Worm (Caenorhabditis elegans): Measurements from ENCODE around the gene Y43C5A.7.

The Y43C5A.7 gene

DNA sequence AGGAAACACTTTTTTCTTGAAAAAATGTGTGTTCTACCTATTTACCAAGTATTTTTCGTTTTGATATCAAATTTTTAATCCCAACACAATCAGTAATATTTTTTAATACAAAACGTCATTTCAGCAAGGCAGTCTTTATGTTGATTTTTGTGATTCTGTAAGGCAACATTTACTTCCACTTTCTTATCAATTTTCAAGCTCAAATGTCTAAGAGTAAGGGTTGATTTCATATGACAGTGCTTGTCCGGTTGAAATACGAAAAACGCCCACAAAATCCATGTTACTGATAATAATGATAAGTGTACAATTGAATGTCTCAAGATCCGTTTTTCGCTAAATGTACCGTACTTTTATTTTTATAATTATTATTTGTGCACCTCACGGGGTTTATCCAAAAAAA, 41.0 kb upstream of the Y43C5A.7 start:
- TF ChIP-seq ref-2 (tag; optimal IDR thresholded peaks at IDR 0.05) (no peak), nfya-1 (tag; optimal IDR thresholded peaks at IDR 0.05) (no peak), unc-86 (tag; optimal IDR thresholded peaks at IDR 0.05) (no peak)

DNA sequence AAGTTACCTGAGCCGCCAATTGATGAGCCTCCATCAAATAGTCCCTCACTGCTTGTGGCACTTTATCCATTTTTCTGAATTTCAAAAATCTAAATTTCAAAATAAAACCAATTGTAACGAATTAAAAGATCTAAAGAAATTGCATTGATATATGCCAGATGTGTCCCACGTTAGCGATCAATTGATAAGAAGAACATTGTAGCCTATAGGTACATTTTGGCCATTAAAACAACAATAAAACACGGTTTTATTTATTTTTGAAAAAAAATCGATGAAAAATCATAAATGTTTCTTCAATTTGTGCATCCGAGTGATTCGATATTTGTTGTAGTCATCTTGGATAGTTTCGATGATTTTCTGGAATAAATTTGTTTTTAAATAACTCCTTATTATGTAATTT, 38.0 kb upstream of the Y43C5A.7 start, which contains the start of gene ech-8:
TSS of gene ech-8 (minus strand) at position 132 of the 400 bp plus-strand sequence.
- TF ChIP-seq hlh-8 (tag; optimal IDR thresholded peaks at IDR 0.05) (no peak), elt-2 (tag; optimal IDR thresholded peaks at IDR 0.05) (peak; percentile 44), ceh-34 (tag; optimal IDR thresholded peaks at IDR 0.05) (no peak)

DNA sequence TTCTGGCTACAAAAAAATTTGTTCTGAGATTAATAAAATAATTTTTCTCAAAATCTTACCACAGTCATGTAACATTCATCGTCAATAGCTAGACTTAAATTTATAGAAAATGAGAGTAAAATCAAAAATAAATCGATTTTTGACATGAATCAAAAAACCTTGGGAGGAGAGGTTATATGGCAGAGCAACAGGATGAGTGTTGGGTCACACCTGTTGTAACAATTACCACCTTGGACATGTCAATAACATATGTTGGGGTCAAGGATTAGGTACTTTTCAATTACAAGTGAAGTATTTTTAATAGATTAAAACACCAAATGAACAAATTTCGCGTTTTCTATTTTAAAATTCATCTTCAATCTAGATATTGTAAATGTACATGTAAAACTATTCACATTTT, 35.4 kb upstream of the Y43C5A.7 start, which contains the start of gene lipl-7:
TSS of gene lipl-7 (minus strand) at position 165 of the 400 bp plus-strand sequence.
- TF ChIP-seq unc-55 (GFP tag; optimal IDR thresholded peaks at IDR 0.05) = no peak
- no peak for TF ChIP-seq ceh-9 (tag; optimal IDR thresholded peaks at IDR 0.05)
- TF ChIP-seq lin-11 (tag; optimal IDR thresholded peaks at IDR 0.05) = no peak
- TF ChIP-seq Y22D7AL.16 (tag; optimal IDR thresholded peaks at IDR 0.05) = no peak
- no peak for TF ChIP-seq pha-4 (tag; optimal IDR thresholded peaks at IDR 0.05)
- TF ChIP-seq pros-1 (tag; optimal IDR thresholded peaks at IDR 0.05) = no peak
- TF ChIP-seq sdc-2 (tag; optimal IDR thresholded peaks at IDR 0.05) = no peak
- TF ChIP-seq rnt-1 (tag; optimal IDR thresholded peaks at IDR 0.05) = no peak
- no peak for TF ChIP-seq ceh-14 (tag; optimal IDR thresholded peaks at IDR 0.05)
- no peak for TF ChIP-seq ceh-18 (tag; optimal IDR thresholded peaks at IDR 0.05)
- no peak for TF ChIP-seq ref-2 (tag; optimal IDR thresholded peaks at IDR 0.05)
- TF ChIP-seq ceh-22 (tag; optimal IDR thresholded peaks at IDR 0.05) = no peak
- no peak for TF ChIP-seq sox-4 (tag; optimal IDR thresholded peaks at IDR 0.05)
- TF ChIP-seq hlh-8 (tag; optimal IDR thresholded peaks at IDR 0.05) = no peak
- TF ChIP-seq elt-4 (tag; optimal IDR thresholded peaks at IDR 0.05) = no peak

DNA sequence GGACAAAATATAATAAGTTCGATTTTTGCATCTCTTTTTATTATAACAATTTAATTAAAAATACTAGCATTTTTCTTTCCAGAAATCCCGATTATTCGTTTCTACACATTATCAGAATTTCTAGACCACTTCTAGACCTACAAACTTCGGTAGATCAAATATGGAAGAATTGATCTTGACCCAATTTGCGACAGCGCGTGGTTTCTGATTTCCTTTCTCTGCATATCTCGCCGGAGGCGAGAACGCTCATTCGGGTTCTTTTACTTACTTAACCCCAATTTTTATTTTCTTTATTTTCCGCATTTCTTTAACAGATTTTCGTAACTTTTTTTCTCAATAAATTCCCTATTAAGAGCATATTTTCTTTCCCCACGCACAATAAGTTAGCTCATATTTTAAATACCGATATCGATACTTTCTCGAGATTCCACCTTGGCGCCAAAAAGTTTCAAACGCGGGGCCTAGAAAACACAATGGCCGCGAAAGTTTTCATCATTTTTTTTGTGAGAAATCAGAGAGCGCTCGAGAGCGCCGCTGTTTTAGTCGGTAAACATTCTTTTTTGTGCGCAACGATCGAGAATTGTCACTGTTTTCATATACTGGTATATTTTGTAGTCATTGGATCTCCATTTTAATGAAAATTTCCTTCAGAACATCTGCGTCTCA, 34.5 kb upstream of the Y43C5A.7 start:
- TF ChIP-seq ttx-3 (tag; optimal IDR thresholded peaks at IDR 0.05) (no peak), hlh-30 (tag; optimal IDR thresholded peaks at IDR 0.05; ENCODE audit: insufficient read depth) (no peak), ceh-19 (GFP tag; optimal IDR thresholded peaks at IDR 0.05) (no peak), fax-1 (tag; optimal IDR thresholded peaks at IDR 0.05) (no peak), sox-2 (GFP tag; IDR thresholded peaks at IDR 0.05) (no peak), K02D7.2 (tag; optimal IDR thresholded peaks at IDR 0.05) (no peak), F13H6.1 (tag; optimal IDR thresholded peaks at IDR 0.05) (no peak), lin-11 (tag; optimal IDR thresholded peaks at IDR 0.05) (no peak)

DNA sequence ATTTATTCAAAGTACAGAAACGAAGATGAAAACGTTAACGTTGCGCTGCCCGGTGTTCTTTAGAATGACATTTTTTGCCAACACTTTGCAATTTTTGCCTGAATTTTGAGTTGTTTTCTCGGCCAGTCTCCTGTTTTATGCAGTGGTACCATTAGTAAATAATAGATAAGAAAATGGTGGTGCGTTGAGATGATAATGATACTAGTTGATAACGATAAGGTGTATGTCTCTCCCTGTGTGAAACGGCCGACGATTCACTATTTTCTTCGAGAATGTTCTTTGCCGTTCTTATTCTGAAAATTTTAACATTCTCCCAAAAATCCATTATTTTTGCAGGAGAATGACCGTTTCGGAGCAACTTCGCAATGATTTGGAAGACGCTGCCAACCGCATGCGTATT, 33.8 kb upstream of the Y43C5A.7 start, which contains the start of gene tkt-1:
TSS of gene tkt-1 (plus strand) at position 337 of the 400 bp plus-strand sequence.
- TF ChIP-seq pat-9 (tag; optimal IDR thresholded peaks at IDR 0.05) = no peak
- TF ChIP-seq elt-2 (tag; optimal IDR thresholded peaks at IDR 0.05) = peak; percentile 91
- no peak for TF ChIP-seq fkh-6 (tag; optimal IDR thresholded peaks at IDR 0.05)

DNA sequence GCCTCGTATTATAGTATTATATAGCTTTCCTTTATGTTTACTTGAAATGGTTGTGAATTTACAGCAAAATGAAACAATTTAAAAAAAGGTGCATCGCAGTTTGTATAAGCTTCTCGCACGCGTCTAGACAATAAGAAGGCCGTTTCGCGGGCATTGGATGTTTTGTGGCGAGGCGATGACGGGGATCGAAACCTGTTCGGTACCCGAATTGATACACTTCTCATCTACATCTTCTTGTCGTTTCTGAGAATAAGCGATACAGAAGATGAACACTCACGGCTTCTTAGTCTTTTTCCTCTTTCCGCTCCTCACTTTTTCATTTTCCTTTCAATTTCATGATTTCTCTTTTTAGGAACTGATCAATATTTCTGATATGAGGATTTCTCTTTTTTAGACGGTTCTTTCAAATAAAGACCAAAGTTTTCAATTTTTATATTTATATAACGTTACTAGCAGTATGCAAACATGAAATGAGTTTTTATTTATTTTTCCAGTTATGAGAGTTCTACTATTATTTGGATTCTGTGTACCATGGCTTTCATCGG, 31.3 kb upstream of the Y43C5A.7 start, which contains the start of gene F01G10.10:
TSS of gene F01G10.10 (plus strand) at position 495 of the 545 bp plus-strand sequence.
- TF ChIP-seq elt-2 (tag; optimal IDR thresholded peaks at IDR 0.05) = no peak
- TF ChIP-seq hlh-6 (tag; optimal IDR thresholded peaks at IDR 0.05) = no peak
- TF ChIP-seq npax-4 (tag; optimal IDR thresholded peaks at IDR 0.05) = no peak
- no peak for TF ChIP-seq ceh-34 (tag; optimal IDR thresholded peaks at IDR 0.05)
- no peak for TF ChIP-seq pros-1 (tag; optimal IDR thresholded peaks at IDR 0.05)
- TF ChIP-seq hlh-13 (GFP tag; optimal IDR thresholded peaks at IDR 0.05) = no peak
- no peak for TF ChIP-seq ceh-45 (GFP tag; IDR thresholded peaks at IDR 0.05)
- TF ChIP-seq T23F11.4 (GFP tag; optimal IDR thresholded peaks at IDR 0.05) = no peak
- no peak for TF ChIP-seq lim-6 (tag; optimal IDR thresholded peaks at IDR 0.05)
- TF ChIP-seq pag-3 (tag; optimal IDR thresholded peaks at IDR 0.05; ENCODE audit: borderline replicate concordance) = no peak
- TF ChIP-seq tbx-2 (tag; optimal IDR thresholded peaks at IDR 0.05) = no peak
- TF ChIP-seq ceh-30 (tag; optimal IDR thresholded peaks at IDR 0.05) = no peak
- TF ChIP-seq ceh-18 (tag; optimal IDR thresholded peaks at IDR 0.05) = no peak
- no peak for TF ChIP-seq che-1 (tag; optimal IDR thresholded peaks at IDR 0.05)

All from whole organism, late embryonic.